Worm (Caenorhabditis elegans): ENCODE results near the gene syf-2.
A peak's percentile ranks its signal among the peaks of the same experiment; 100 is the strongest.

syf-2 gene

ce11 chrIII:7159246-7159645 is 2.7 kb downstream of the syf-2 start:
- TF ChIP-seq W03F9.2 (tag; optimal IDR thresholded peaks at IDR 0.05) = no peak
- no peak for TF ChIP-seq dao-5 (tag; optimal IDR thresholded peaks at IDR 0.05)
- TF ChIP-seq him-1 (tag; optimal IDR thresholded peaks at IDR 0.05) = no peak

DNA sequence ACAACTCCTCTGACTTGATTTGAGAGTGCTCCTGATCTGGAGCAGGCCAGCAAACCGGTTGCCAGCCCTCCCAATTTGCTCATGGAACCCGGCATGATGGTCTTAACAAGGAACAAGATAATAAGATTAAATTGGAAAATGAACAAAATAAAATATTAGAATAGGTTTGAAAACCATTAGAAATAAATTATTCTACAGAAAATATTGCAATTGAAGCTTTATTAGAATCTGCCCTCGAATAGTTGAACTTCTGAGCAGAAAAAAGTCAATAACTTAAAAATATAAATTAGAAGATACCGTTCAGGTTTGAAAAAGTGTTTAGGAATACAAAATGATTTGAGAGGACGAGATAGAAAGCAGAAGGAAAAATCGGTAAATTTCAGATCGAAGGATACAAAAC is 3.2 kb downstream of the syf-2 start, which contains the start of gene nuo-4:
Gene nuo-4, minus strand, starts transcription at position 101 of the 400 bp plus-strand sequence.
- TF ChIP-seq him-1 (tag; optimal IDR thresholded peaks at IDR 0.05) (no peak), W03F9.2 (tag; optimal IDR thresholded peaks at IDR 0.05) (no peak), dao-5 (tag; optimal IDR thresholded peaks at IDR 0.05) (no peak)

ce11 chrIII:7155631-7156030 is 6.3 kb downstream of the syf-2 start:
- TF ChIP-seq dao-5 (tag; optimal IDR thresholded peaks at IDR 0.05) = no peak
- peak; percentile 51 for TF ChIP-seq W03F9.2 (tag; optimal IDR thresholded peaks at IDR 0.05)
- TF ChIP-seq him-1 (tag; optimal IDR thresholded peaks at IDR 0.05) = peak; percentile 88

DNA sequence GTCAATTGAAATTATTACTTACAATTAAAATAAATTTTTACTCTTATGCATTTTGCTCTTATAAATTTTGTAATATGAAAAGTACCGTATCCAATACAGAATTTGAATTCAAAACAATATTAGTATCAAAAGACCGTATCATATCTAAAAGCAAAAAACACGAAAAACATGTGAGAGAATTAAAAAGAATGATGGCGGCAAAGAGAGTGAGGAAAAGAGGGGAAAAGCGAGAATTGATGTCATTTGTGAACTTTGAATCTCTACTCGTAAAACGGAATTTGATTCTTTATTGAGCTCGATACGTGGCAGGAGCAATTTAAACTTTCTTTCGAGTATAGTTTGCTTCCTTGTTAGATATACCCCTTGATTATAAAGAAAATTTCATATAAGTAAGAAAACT is 7.4 kb downstream of the syf-2 start:
- TF ChIP-seq dao-5 (tag; optimal IDR thresholded peaks at IDR 0.05) (no peak), him-1 (tag; optimal IDR thresholded peaks at IDR 0.05) (no peak)

DNA sequence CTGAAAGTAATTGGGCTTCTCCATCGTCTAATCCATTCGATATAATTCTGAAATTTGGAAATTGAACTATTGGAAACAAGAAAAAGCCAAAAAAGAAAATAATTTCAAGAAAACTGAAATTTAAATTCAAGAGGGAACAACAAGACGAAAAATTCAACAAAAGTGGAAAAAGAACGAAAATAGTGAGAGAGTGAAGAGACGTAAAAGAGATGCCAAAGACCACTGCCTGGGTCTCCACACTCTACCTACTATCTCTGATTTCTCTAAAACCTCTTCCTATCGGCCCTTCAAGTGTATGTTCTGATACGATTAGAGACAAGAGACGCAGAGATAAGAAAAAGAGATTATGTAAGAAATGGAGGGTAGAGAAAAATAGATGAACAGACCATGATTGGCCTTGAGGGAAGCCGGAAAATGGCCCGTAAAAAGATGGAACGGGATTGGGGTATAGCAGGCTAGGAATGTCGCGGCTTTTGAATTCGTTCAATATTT is 8.1 kb downstream of the syf-2 start, which contains the start of gene ogt-1:
Gene ogt-1, minus strand, starts transcription at position 51 of the 492 bp plus-strand sequence.
- TF ChIP-seq W03F9.2 (tag; optimal IDR thresholded peaks at IDR 0.05) (peak; percentile 74), dao-5 (tag; optimal IDR thresholded peaks at IDR 0.05) (no peak), him-1 (tag; optimal IDR thresholded peaks at IDR 0.05) (peak; percentile 26)

ce11 chrIII:7152569-7152968 is 9.3 kb downstream of the syf-2 start:
- no peak for TF ChIP-seq W03F9.2 (tag; optimal IDR thresholded peaks at IDR 0.05)
- no peak for TF ChIP-seq him-1 (tag; optimal IDR thresholded peaks at IDR 0.05)
- no peak for TF ChIP-seq dao-5 (tag; optimal IDR thresholded peaks at IDR 0.05)

ce11 chrIII:7150162-7150561 is 11.8 kb downstream of the syf-2 start:
- TF ChIP-seq W03F9.2 (tag; optimal IDR thresholded peaks at IDR 0.05) (no peak), dao-5 (tag; optimal IDR thresholded peaks at IDR 0.05) (no peak), him-1 (tag; optimal IDR thresholded peaks at IDR 0.05) (no peak)

DNA sequence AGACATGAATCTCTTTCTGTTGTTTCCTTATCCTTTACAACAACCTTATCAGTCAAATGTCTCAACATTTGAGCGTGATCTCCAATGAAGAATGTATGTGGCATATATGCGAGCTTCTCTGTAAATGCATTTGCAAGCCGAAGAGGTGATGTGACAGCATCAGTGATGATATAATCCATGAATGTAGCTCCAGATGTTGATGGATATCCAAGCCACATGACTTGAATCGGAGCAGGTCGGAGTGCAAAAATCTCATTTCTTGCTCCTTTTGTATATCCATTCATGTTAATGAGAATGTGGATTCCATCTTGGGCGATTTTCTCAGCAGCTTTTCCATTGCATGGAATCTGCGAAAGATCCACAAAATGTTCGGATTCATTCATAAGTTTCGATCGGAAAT is 13.7 kb downstream of the syf-2 start:
- TF ChIP-seq W03F9.2 (tag; optimal IDR thresholded peaks at IDR 0.05) (no peak), dao-5 (tag; optimal IDR thresholded peaks at IDR 0.05) (no peak), him-1 (tag; optimal IDR thresholded peaks at IDR 0.05) (no peak)

- TF ChIP-seq W03F9.2 (tag; optimal IDR thresholded peaks at IDR 0.05) (no peak), dao-5 (tag; optimal IDR thresholded peaks at IDR 0.05) (no peak), him-1 (tag; optimal IDR thresholded peaks at IDR 0.05) (no peak)
Observed at ce11 chrIII:7146341-7146740, 15.6 kb downstream of the syf-2 start.

ce11 chrIII:7144749-7145148 is 17.2 kb downstream of the syf-2 start, which contains the start of gene glr-2:
Gene glr-2 (minus strand): TSS chrIII:7144959.
- TF ChIP-seq W03F9.2 (tag; optimal IDR thresholded peaks at IDR 0.05) (no peak), him-1 (tag; optimal IDR thresholded peaks at IDR 0.05) (no peak), dao-5 (tag; optimal IDR thresholded peaks at IDR 0.05) (no peak)

DNA sequence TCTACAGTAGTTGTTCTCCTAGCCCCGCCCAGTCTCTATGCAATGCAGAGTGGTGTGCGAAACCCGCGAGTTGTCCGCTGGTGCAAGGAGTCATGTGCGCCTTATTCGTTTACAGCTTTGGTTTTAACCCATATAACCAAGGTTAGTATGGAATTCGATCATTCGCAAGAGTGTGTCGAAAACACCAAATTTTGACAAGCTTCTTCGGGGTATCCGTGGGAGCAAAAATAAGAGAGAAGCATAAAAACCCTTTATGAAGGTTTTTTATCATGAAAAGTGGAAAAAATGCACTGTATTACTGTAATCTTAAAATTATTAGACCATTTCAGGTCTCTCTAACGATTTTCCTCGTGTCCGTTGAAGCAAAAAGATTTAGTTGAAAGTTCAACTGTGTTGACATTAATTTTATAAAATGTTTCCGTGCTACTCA is 19.7 kb downstream of the syf-2 start:
- TF ChIP-seq dao-5 (tag; optimal IDR thresholded peaks at IDR 0.05) (no peak), W03F9.2 (tag; optimal IDR thresholded peaks at IDR 0.05) (no peak), him-1 (tag; optimal IDR thresholded peaks at IDR 0.05) (no peak)

ce11 chrIII:7141285-7141715 is 20.6 kb downstream of the syf-2 start:
- TF ChIP-seq W03F9.2 (tag; optimal IDR thresholded peaks at IDR 0.05) (peak; percentile 66), dao-5 (tag; optimal IDR thresholded peaks at IDR 0.05) (no peak)

- TF ChIP-seq dao-5 (tag; optimal IDR thresholded peaks at IDR 0.05) (no peak), W03F9.2 (tag; optimal IDR thresholded peaks at IDR 0.05) (no peak), him-1 (tag; optimal IDR thresholded peaks at IDR 0.05) (no peak)
Observed at ce11 chrIII:7140228-7140710, 21.6 kb downstream of the syf-2 start.

ce11 chrIII:7138178-7138577 is 23.7 kb downstream of the syf-2 start, which contains the start of gene B0280.11:
Gene B0280.11 (minus strand): TSS chrIII:7138278.
- no peak for TF ChIP-seq dao-5 (tag; optimal IDR thresholded peaks at IDR 0.05)

DNA sequence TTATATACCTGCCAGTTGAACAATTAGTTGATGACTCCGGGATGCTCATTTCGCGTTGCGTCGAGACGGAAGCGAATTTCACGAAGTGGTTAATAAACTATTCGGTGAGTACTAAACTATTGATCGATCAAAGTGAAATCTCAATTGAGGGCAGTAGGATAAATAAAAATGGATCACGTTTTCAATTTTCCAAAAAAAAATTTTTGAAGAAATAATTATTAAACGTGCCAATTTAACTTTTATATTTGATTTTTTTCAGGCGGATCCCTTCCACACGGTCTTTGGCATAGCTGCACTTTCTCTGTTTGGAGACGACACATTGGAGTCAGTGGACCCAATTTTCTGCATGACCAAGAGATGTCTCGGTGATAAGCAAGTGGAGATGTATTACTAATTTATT is 25.9 kb downstream of the syf-2 start, which contains the start of gene B0280.17:
Gene B0280.17, minus strand, starts transcription at position 101 of the 400 bp plus-strand sequence.
- TF ChIP-seq him-1 (tag; optimal IDR thresholded peaks at IDR 0.05) (no peak), W03F9.2 (tag; optimal IDR thresholded peaks at IDR 0.05) (no peak), dao-5 (tag; optimal IDR thresholded peaks at IDR 0.05) (no peak)
